Worm (Caenorhabditis elegans) whole organism, L2 larva: Measurements from ENCODE around the gene srw-137.

ENCODE experiments used
- ZK546.5 ChIP-seq: sonication (generic microtip); optimal IDR thresholded peaks from 2 replicates; lab custom pipeline; 2017; ENCODE audit warnings: missing biosample characterization, missing genetic modification characterization
- alr-1 ChIP-seq: fragments of 150-350 bp; optimal IDR thresholded peaks from 2 replicates; lab custom pipeline; 2014; ENCODE audit warnings: missing biosample characterization, missing genetic modification characterization
- dmd-4 ChIP-seq: sonication (generic microtip); optimal IDR thresholded peaks from 2 replicates; lab custom pipeline; 2017; ENCODE audit warnings: missing biosample characterization, missing genetic modification characterization
- lin-11 ChIP-seq: fragments of 150-350 bp; sonication (generic microtip); optimal IDR thresholded peaks from 2 replicates; lab custom pipeline; 2014; ENCODE audit warnings: missing biosample characterization, missing genetic modification characterization, inconsistent platforms, mixed read lengths
- lsy-2 ChIP-seq, 2 experiments: fragments of 150-350 bp in 1 of 2; sonication (generic microtip) in 1 of 2; optimal IDR thresholded peaks; 2 replicates each; lab custom pipeline; 2014 to 2017; ENCODE audit warnings: missing biosample characterization in 2 of 2, missing genetic modification characterization in 2 of 2
- nhr-11 ChIP-seq: fragments of 150-350 bp; optimal IDR thresholded peaks from 2 replicates; lab custom pipeline; 2014; ENCODE audit warnings: missing biosample characterization, missing genetic modification characterization
- nhr-25 ChIP-seq: fragments of 150-350 bp; sonication (generic microtip); optimal IDR thresholded peaks from 3 replicates; lab custom pipeline; 2014; ENCODE audit warnings: missing biosample characterization, missing genetic modification characterization
- nhr-77 ChIP-seq: fragments of 150-350 bp; optimal IDR thresholded peaks from 2 replicates; lab custom pipeline; 2014; ENCODE audit warnings: missing biosample characterization, missing genetic modification characterization
- unc-39 ChIP-seq: fragments of 150-350 bp; optimal IDR thresholded peaks from 2 replicates; lab custom pipeline; 2014; ENCODE audit warnings: missing biosample characterization, missing genetic modification characterization
- unc-55 ChIP-seq: fragments of 150-350 bp; sonication (generic microtip); optimal IDR thresholded peaks from 3 replicates; lab custom pipeline; 2014; ENCODE audit warnings: missing biosample characterization, missing genetic modification reagents, missing genetic modification characterization
- unc-62 ChIP-seq: fragments of 150-350 bp; optimal IDR thresholded peaks from 2 replicates; lab custom pipeline; 2014; ENCODE audit warnings: missing biosample characterization, missing genetic modification reagents, missing genetic modification characterization
- ztf-11 ChIP-seq: sonication (generic microtip); optimal IDR thresholded peaks from 2 replicates; lab custom pipeline; 2017; ENCODE audit warnings: missing biosample characterization, missing genetic modification characterization

- TF ChIP-seq lsy-2 (tag; optimal IDR thresholded peaks at IDR 0.05; lab: Kevin White, UChicago) (no peak), nhr-11 (tag; lab: Kevin White, UChicago) (no peak), nhr-77 (no peak), dmd-4 (no peak), nhr-25 (tag; lab: Kevin White, UChicago) (no peak), unc-62 (GFP tag; lab: Kevin White, UChicago) (no peak), alr-1 (tag; lab: Kevin White, UChicago) (no peak), ZK546.5 (no peak), lin-11 (tag; lab: Kevin White, UChicago) (no peak), unc-55 (GFP tag; lab: Kevin White, UChicago) (no peak), unc-39 (tag; lab: Kevin White, UChicago) (no peak), ztf-11 (no peak)
Observed at ce11 chrV:2929753-2930152, 14.0 kb downstream of the srw-137 start, which contains the start of gene C31B8.16.
